Worm (Caenorhabditis elegans) whole organism, L4 larva: ENCODE measurements around the gene M01E10.3.

Experiments used
- gei-8 ChIP-seq: fragments of 200-800 bp; sonication (Bioruptor generic); optimal IDR thresholded peaks from 2 replicates; lab custom pipeline; 2018; ENCODE audit warnings: mild to moderate bottlenecking, missing genetic modification characterization, missing compliant biosample characterization
- nhr-25 ChIP-seq: sonication (generic microtip); optimal IDR thresholded peaks from 2 replicates; lab custom pipeline; 2017; ENCODE audit warnings: missing genetic modification characterization, mild to moderate bottlenecking, missing compliant biosample characterization, antibody characterized with exemption, moderate library complexity, borderline replicate concordance; ENCODE audit not compliant: insufficient read depth

DNA sequence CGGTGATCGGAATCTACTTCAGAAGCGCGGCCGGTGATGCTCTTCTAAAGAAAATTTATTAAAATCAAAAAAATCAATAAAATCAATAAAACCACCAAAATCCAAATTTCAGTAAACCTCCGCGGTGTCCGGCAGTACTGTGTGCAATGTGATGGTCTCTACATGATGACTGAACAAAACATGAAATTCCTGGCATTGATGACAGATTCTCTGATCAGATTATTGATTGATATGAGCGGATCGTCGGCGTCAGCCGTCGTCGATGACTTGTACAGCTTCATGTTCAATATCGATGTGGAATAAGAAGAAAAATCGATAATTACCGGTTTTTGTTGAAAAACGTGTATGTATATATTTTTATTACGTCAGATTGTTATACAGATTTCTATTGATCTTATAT is 45.1 kb downstream of the M01E10.3 start:
- TF ChIP-seq nhr-25 (tag; lab: Kevin White, UChicago) (no peak), gei-8 (GFP tag; lab: Kevin White, UChicago) (no peak)
